Worm (Caenorhabditis elegans): ENCODE results near the gene T19H12.12.

T19H12.12 gene

ce11 chrV:4864330-4864729 lies 20.3 kb upstream of the T19H12.12 start:
- no peak for TF ChIP-seq pbrm-1 (GFP tag; IDR thresholded peaks at IDR 0.05)
- TF ChIP-seq egl-44 (GFP tag; IDR thresholded peaks at IDR 0.05): no peak
- TF ChIP-seq nhr-120 (GFP tag; IDR thresholded peaks at IDR 0.05): no peak

ce11 chrV:4865364-4865763 lies 19.2 kb upstream of the T19H12.12 start, which contains the start of gene srd-32:
srd-32 (plus strand) TSS chrV:4865664.
- TF ChIP-seq nhr-120 (GFP tag; IDR thresholded peaks at IDR 0.05) (no peak), zfh-2 (GFP tag; conservative IDR thresholded peaks at IDR 0.05) (no peak), somi-1 (GFP tag; optimal IDR thresholded peaks at IDR 0.05) (no peak), pha-4 (tag; optimal IDR thresholded peaks at IDR 0.05) (no peak), D2030.7 (GFP tag; IDR thresholded peaks at IDR 0.05) (no peak), tbx-9 (tag; optimal IDR thresholded peaks at IDR 0.05; ENCODE audit: borderline replicate concordance) (no peak), B0019.2 (GFP tag; conservative IDR thresholded peaks at IDR 0.05) (no peak), F57C9.4 (tag; optimal IDR thresholded peaks at IDR 0.05) (no peak), ztf-26 (tag; optimal IDR thresholded peaks at IDR 0.05) (no peak), F10E7.11 (tag; optimal IDR thresholded peaks at IDR 0.05) (no peak), lin-35 (GFP tag; optimal IDR thresholded peaks at IDR 0.05) (no peak), egrh-3 (GFP tag; IDR thresholded peaks at IDR 0.05) (no peak), hmg-1.2 (GFP tag; IDR thresholded peaks at IDR 0.05) (no peak), ztf-3 (GFP tag; optimal IDR thresholded peaks at IDR 0.05) (no peak), snpc-1.3 (tag; optimal IDR thresholded peaks at IDR 0.05; ENCODE audit: insufficient read depth) (no peak), aptf-3 (GFP tag; IDR thresholded peaks at IDR 0.05) (no peak), ekl-4 (GFP tag; IDR thresholded peaks at IDR 0.05) (no peak)

- TF ChIP-seq rec-8 (tag; optimal IDR thresholded peaks at IDR 0.05): no peak
- no peak for TF ChIP-seq F23B12.7 (tag; optimal IDR thresholded peaks at IDR 0.05; ENCODE audit: insufficient read depth)
- no peak for TF ChIP-seq somi-1 (GFP tag; optimal IDR thresholded peaks at IDR 0.05)
- TF ChIP-seq ceh-91 (GFP tag; IDR thresholded peaks at IDR 0.05): no peak
- TF ChIP-seq ztf-6 (GFP tag; IDR thresholded peaks at IDR 0.05): no peak
- TF ChIP-seq mel-28 (tag; optimal IDR thresholded peaks at IDR 0.05; ENCODE audit: borderline replicate concordance): no peak
- no peak for TF ChIP-seq zim-3 (tag; optimal IDR thresholded peaks at IDR 0.05)
- no peak for TF ChIP-seq nhr-27 (tag; optimal IDR thresholded peaks at IDR 0.05)
- no peak for TF ChIP-seq egrh-3 (GFP tag; IDR thresholded peaks at IDR 0.05)
- no peak for TF ChIP-seq ets-4 (GFP tag; optimal IDR thresholded peaks at IDR 0.05)
- no peak for TF ChIP-seq chd-7 (tag; optimal IDR thresholded peaks at IDR 0.05)
- no peak for TF ChIP-seq D2030.7 (GFP tag; IDR thresholded peaks at IDR 0.05)
- no peak for TF ChIP-seq egl-18 (GFP tag; IDR thresholded peaks at IDR 0.05)
- TF ChIP-seq ztf-22 (GFP tag; optimal IDR thresholded peaks at IDR 0.05): no peak
- no peak for TF ChIP-seq ccch-3 (GFP tag; optimal IDR thresholded peaks at IDR 0.05)
Measured at ce11 chrV:4867535-4867934, 17.1 kb upstream of the T19H12.12 start.

- TF ChIP-seq let-526 (GFP tag; IDR thresholded peaks at IDR 0.05): no peak
- TF ChIP-seq madf-6 (GFP tag; IDR thresholded peaks at IDR 0.05): no peak
- TF ChIP-seq snpc-1.3 (tag; optimal IDR thresholded peaks at IDR 0.05; ENCODE audit: insufficient read depth): no peak
- TF ChIP-seq repo-1 (tag; optimal IDR thresholded peaks at IDR 0.05): no peak
- TF ChIP-seq F49E8.2 (tag; optimal IDR thresholded peaks at IDR 0.05; ENCODE audit: insufficient read depth): no peak
- no peak for TF ChIP-seq T07F8.4 (tag; optimal IDR thresholded peaks at IDR 0.05)
- no peak for TF ChIP-seq B0336.3 (GFP tag; IDR thresholded peaks at IDR 0.05)
- TF ChIP-seq F10E7.11 (tag; optimal IDR thresholded peaks at IDR 0.05): no peak
- no peak for TF ChIP-seq nhr-120 (GFP tag; IDR thresholded peaks at IDR 0.05)
- TF ChIP-seq madf-3 (GFP tag; IDR thresholded peaks at IDR 0.05): no peak
- no peak for TF ChIP-seq F52B5.7 (tag; optimal IDR thresholded peaks at IDR 0.05)
Measured at ce11 chrV:4868698-4869097, 15.9 kb upstream of the T19H12.12 start.

Data from whole organism, young adult.